Worm (Caenorhabditis elegans) whole organism, young adult: ENCODE results near the gene C25D7.15.

ENCODE experiments used
- B0019.2 ChIP-seq: fragments of 200-800 bp; sonication (Bioruptor generic); conservative IDR thresholded peaks from 2 replicates; pipeline ENCODE4 v1.3.6; 2022; ENCODE audit warnings: missing genetic modification reagents, missing genetic modification characterization, missing compliant biosample characterization
- D2030.7 ChIP-seq: fragments of 200-800 bp; sonication (Bioruptor generic); IDR thresholded peaks from 2 replicates; pipeline ENCODE4 v1.3.6; 2022; ENCODE audit warnings: missing genetic modification reagents, missing genetic modification characterization, missing compliant biosample characterization
- F33H1.4 ChIP-seq: fragments of 200-800 bp; sonication (Bioruptor generic); IDR thresholded peaks from 2 replicates; pipeline ENCODE4 v1.3.6; 2022; ENCODE audit warnings: missing genetic modification reagents, missing genetic modification characterization, missing compliant biosample characterization
- F37B4.10 ChIP-seq: fragments of 200-800 bp; sonication (Bioruptor generic); IDR thresholded peaks from 2 replicates; pipeline ENCODE4 v1.3.6; 2022; ENCODE audit warnings: missing genetic modification characterization, missing compliant biosample characterization
- F57A8.1 ChIP-seq: fragments of 200-800 bp; sonication (Bioruptor generic); optimal IDR thresholded peaks from 2 replicates; lab custom pipeline; 2018; ENCODE audit warnings: mild to moderate bottlenecking, missing genetic modification characterization, moderate library complexity, missing compliant biosample characterization
- akir-1 ChIP-seq: fragments of 200-800 bp; sonication (Bioruptor generic); optimal IDR thresholded peaks from 2 replicates; lab custom pipeline; 2018; ENCODE audit warnings: mild to moderate bottlenecking, missing genetic modification characterization, moderate library complexity, missing compliant biosample characterization
- ama-1 ChIP-seq, 3 experiments: fragments of 150-350 bp in 1 of 3; sonication (generic microtip) in 2 of 3; optimal IDR thresholded peaks; 2 replicates each; lab custom pipeline; 2014 to 2018; ENCODE audit warnings: missing biosample characterization in 2 of 3, missing genetic modification characterization in 2 of 3, missing genetic modification reagents in 2 of 3
- aptf-3 ChIP-seq: fragments of 200-800 bp; sonication (Bioruptor generic); IDR thresholded peaks from 2 replicates; pipeline ENCODE4 v1.3.6; 2022; ENCODE audit warnings: missing genetic modification characterization, missing compliant biosample characterization
- atf-7 ChIP-seq: sonication (generic microtip); optimal IDR thresholded peaks from 2 replicates; lab custom pipeline; 2017; ENCODE audit warnings: mild to moderate bottlenecking, missing genetic modification characterization, missing compliant biosample characterization
- athp-1 ChIP-seq: sonication (generic microtip); optimal IDR thresholded peaks from 2 replicates; lab custom pipeline; 2017; ENCODE audit warnings: mild to moderate bottlenecking, missing genetic modification characterization, missing compliant biosample characterization
- ccch-3 ChIP-seq: fragments of 200-800 bp; sonication (Bioruptor generic); optimal IDR thresholded peaks from 2 replicates; lab custom pipeline; 2018; ENCODE audit warnings: mild to moderate bottlenecking, missing genetic modification characterization, missing compliant biosample characterization
- dox-1 ChIP-seq: fragments of 200-800 bp; sonication (Bioruptor generic); IDR thresholded peaks from 2 replicates; pipeline ENCODE4 v1.3.6; 2022; ENCODE audit warnings: missing genetic modification reagents, missing genetic modification characterization, missing compliant biosample characterization
- dpl-1 ChIP-seq: fragments of 150-350 bp; optimal IDR thresholded peaks from 2 replicates; lab custom pipeline; 2014; ENCODE audit warnings: missing biosample characterization, missing genetic modification reagents, missing genetic modification characterization
- hmg-1.2 ChIP-seq: fragments of 200-800 bp; sonication (Bioruptor generic); IDR thresholded peaks from 2 replicates; pipeline ENCODE4 v1.3.6; 2022; ENCODE audit warnings: missing genetic modification reagents, missing genetic modification characterization, missing compliant biosample characterization
- hmg-20 ChIP-seq: fragments of 200-800 bp; sonication (Bioruptor generic); IDR thresholded peaks from 2 replicates; pipeline ENCODE4 v1.3.6; 2022; ENCODE audit warnings: missing genetic modification reagents, missing genetic modification characterization, missing compliant biosample characterization
- lag-1 ChIP-seq: fragments of 200-800 bp; sonication (Bioruptor generic); IDR thresholded peaks from 2 replicates; pipeline ENCODE4 v1.3.6; 2022; ENCODE audit warnings: missing genetic modification reagents, missing genetic modification characterization, missing compliant biosample characterization
- let-526 ChIP-seq: fragments of 200-800 bp; sonication (Bioruptor generic); IDR thresholded peaks from 2 replicates; pipeline ENCODE4 v1.3.6; 2022; ENCODE audit warnings: missing genetic modification reagents, missing genetic modification characterization, missing compliant biosample characterization
- lsl-1 ChIP-seq: fragments of 200-800 bp; sonication (Bioruptor generic); optimal IDR thresholded peaks from 2 replicates; lab custom pipeline; 2018; ENCODE audit warnings: mild to moderate bottlenecking, missing genetic modification characterization, moderate library complexity, missing compliant biosample characterization
- madf-8 ChIP-seq: fragments of 200-800 bp; sonication (Bioruptor generic); conservative IDR thresholded peaks from 2 replicates; pipeline ENCODE4 v1.3.6; 2022; ENCODE audit warnings: missing genetic modification reagents, missing genetic modification characterization, missing compliant biosample characterization
- mel-28 ChIP-seq: sonication (generic microtip); optimal IDR thresholded peaks from 2 replicates; lab custom pipeline; 2016; ENCODE audit warnings: borderline replicate concordance, mild to moderate bottlenecking, missing genetic modification characterization, missing compliant biosample characterization
- nhr-120 ChIP-seq: fragments of 200-800 bp; sonication (Bioruptor generic); IDR thresholded peaks from 2 replicates; pipeline ENCODE4 v1.3.6; 2022; ENCODE audit warnings: missing genetic modification characterization, missing compliant biosample characterization
- rcor-1 ChIP-seq: fragments of 200-800 bp; sonication (Bioruptor generic); IDR thresholded peaks from 2 replicates; pipeline ENCODE4 v1.3.6; 2022; ENCODE audit warnings: missing genetic modification reagents, missing genetic modification characterization, missing compliant biosample characterization
- rec-8 ChIP-seq, 2 experiments: sonication (generic microtip); optimal IDR thresholded peaks; 2 replicates each; lab custom pipeline; 2016; ENCODE audit warnings: mild to moderate bottlenecking in 2 of 2, missing genetic modification characterization in 2 of 2, missing genetic modification reagents in 2 of 2, missing genotype in 2 of 2, missing biosample characterization in 1 of 2, missing compliant biosample characterization in 1 of 2, moderate library complexity in 1 of 2
- repo-1 ChIP-seq: sonication (generic microtip); optimal IDR thresholded peaks from 2 replicates; lab custom pipeline; 2017; ENCODE audit warnings: mild to moderate bottlenecking, missing genetic modification characterization, missing compliant biosample characterization
- rpc-1 ChIP-seq, 2 experiments: fragments of 150-350 bp in 1 of 2; sonication (generic microtip) in 1 of 2; optimal IDR thresholded peaks; 2 replicates each; lab custom pipeline; 2014 to 2018; ENCODE audit warnings: missing biosample characterization in 1 of 2, missing genetic modification characterization in 1 of 2, missing genetic modification reagents in 1 of 2, missing genotype in 1 of 2
- sdz-38 ChIP-seq: sonication (generic microtip); optimal IDR thresholded peaks from 2 replicates; lab custom pipeline; 2016; ENCODE audit warnings: missing genotype, missing genetic modification characterization, missing compliant biosample characterization
- somi-1 ChIP-seq: fragments of 200-800 bp; sonication (Bioruptor generic); optimal IDR thresholded peaks from 2 replicates; lab custom pipeline; 2018; ENCODE audit warnings: mild to moderate bottlenecking, missing genetic modification characterization, missing compliant biosample characterization
- ztf-22 ChIP-seq: fragments of 200-800 bp; sonication (Bioruptor generic); optimal IDR thresholded peaks from 2 replicates; lab custom pipeline; 2018; ENCODE audit warnings: mild to moderate bottlenecking, missing genetic modification characterization, moderate library complexity, missing compliant biosample characterization
- ztf-26 ChIP-seq: sonication (generic microtip); optimal IDR thresholded peaks from 2 replicates; lab custom pipeline; 2017; ENCODE audit warnings: missing genetic modification characterization, missing compliant biosample characterization

Gene C25D7.15

DNA sequence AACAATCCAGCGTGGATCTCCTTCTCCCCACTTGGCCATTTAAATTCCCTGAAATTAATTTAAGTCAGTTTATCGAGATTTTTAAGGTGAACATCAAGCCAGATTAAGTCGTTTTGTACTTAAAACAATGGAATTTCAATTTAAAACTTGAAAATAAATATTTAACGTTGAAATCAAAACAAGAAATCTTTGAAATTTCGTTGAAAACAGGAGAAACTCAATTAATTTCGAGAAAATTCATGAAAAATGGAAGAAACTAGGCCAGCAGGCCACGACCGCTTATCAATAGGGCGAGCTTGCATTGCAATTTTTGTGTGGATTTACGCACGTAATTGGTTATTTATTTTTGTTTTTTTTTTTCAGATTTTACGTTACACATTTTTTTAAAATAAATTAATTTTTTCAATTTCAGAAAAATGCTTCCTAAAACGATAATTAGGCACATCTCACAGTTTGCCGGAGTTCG lies 25.8 kb downstream of the C25D7.15 start, which contains the start of the genes ahsa-1 and C01G10.7 (continued):
- peak; percentile 74 to 82 for TF ChIP-seq rec-8 (tag; optimal IDR thresholded peaks at IDR 0.05; lab: Kevin White, UChicago)
- no peak for TF ChIP-seq repo-1 (tag; lab: Kevin White, UChicago)
- TF ChIP-seq lag-1 (GFP tag; lab: Robert Waterston, UW), result no peak
- TF ChIP-seq let-526 (GFP tag; lab: Robert Waterston, UW), result peak; percentile 90
- no peak for TF ChIP-seq sdz-38 (tag; lab: Kevin White, UChicago)
- peak; percentile 82; the same call in 1 of the 2 replicates for TF ChIP-seq B0019.2 (GFP tag; lab: Robert Waterston, UW)
- no peak for TF ChIP-seq somi-1 (GFP tag; lab: Kevin White, UChicago)
- TF ChIP-seq athp-1 (tag; lab: Kevin White, UChicago), result peak; percentile 86
- TF ChIP-seq ama-1 (optimal IDR thresholded peaks at IDR 0.05; lab: Kevin White, UChicago), result no peak
- TF ChIP-seq ama-1 (GFP tag; optimal IDR thresholded peaks at IDR 0.05; lab: Kevin White, UChicago), result no peak
- TF ChIP-seq D2030.7 (GFP tag; lab: Robert Waterston, UW), result peak; percentile 88
- TF ChIP-seq lsl-1, result peak; percentile 68
- peak; percentile 93 for TF ChIP-seq dox-1 (GFP tag; lab: Robert Waterston, UW)

ce11 chrV:15087207-15087706 lies 27.6 kb downstream of the C25D7.15 start, which contains the start of the genes C01G10.15 and C01G10.6:
Gene C01G10.15 (minus strand): TSS chrV:15087307.
Gene C01G10.6 (plus strand): TSS chrV:15087656.
- TF ChIP-seq rpc-1 (optimal IDR thresholded peaks at IDR 0.05; lab: Kevin White, UChicago), result no peak
- no peak for TF ChIP-seq rpc-1 (tag; optimal IDR thresholded peaks at IDR 0.05; lab: Kevin White, UChicago)
- no peak for TF ChIP-seq F57A8.1 (GFP tag; lab: Kevin White, UChicago)
- TF ChIP-seq F33H1.4 (GFP tag; lab: Robert Waterston, UW), result no peak
- TF ChIP-seq aptf-3 (GFP tag; lab: Robert Waterston, UW), result no peak
- no peak for TF ChIP-seq madf-8

DNA sequence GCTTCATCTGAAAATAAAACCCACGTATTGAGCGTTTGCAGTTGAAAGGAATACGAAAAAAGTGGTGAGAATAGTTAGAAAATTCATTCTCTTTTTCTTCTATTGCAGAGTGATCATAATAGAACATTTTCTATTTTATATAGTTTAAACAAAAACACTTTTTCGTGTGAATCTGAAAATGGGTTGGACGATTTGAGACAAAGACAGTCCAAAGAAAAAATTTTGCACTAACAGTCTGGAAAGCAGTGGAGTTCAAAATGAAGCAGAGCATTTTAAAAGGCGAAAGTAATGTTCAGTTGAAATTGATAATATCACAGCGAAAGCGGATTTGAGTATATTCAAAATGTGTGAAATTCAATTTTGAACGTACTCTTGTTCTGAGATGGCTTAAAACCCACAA lies 29.0 kb downstream of the C25D7.15 start, which contains the start of gene C01G10.18:
C01G10.18 (minus strand) TSS at position 101 of the 400 bp plus-strand sequence.
- no peak for TF ChIP-seq dpl-1
- TF ChIP-seq, all 124 proteins: peak for 0

- no peak for TF ChIP-seq rcor-1
- no peak for TF ChIP-seq atf-7 (tag; lab: Kevin White, UChicago)
- TF ChIP-seq lag-1 (GFP tag; lab: Robert Waterston, UW), result no peak
- TF ChIP-seq ztf-26 (tag; lab: Kevin White, UChicago), result no peak
- no peak for TF ChIP-seq hmg-1.2 (GFP tag; lab: Robert Waterston, UW)
Measured at ce11 chrV:15089438-15089837, 29.8 kb downstream of the C25D7.15 start, which contains the start of the genes C01G10.5 and C01G10.4. Gene C01G10.5 (minus strand): TSS chrV:15089538. Gene C01G10.4 (plus strand): TSS chrV:15089740.

ce11 chrV:15090457-15090856 lies 30.8 kb downstream of the C25D7.15 start, which contains the start of gene C01G10.17:
Gene C01G10.17 (plus strand): TSS chrV:15090757.
- TF ChIP-seq mel-28 (tag; lab: Kevin White, UChicago) (no peak), dox-1 (GFP tag; lab: Robert Waterston, UW) (no peak), akir-1 (GFP tag; lab: Kevin White, UChicago) (no peak), ccch-3 (GFP tag; lab: Kevin White, UChicago) (no peak), nhr-120 (no peak), hmg-20 (GFP tag; lab: Robert Waterston, UW) (no peak), ztf-22 (GFP tag; lab: Kevin White, UChicago) (no peak), rpc-1 (optimal IDR thresholded peaks at IDR 0.05; lab: Kevin White, UChicago) (no peak), rpc-1 (tag; optimal IDR thresholded peaks at IDR 0.05; lab: Kevin White, UChicago) (no peak), F57A8.1 (GFP tag; lab: Kevin White, UChicago) (no peak), F37B4.10 (no peak)
- TF ChIP-seq, all 124 proteins: peak for 0
